Worm (Caenorhabditis elegans): ENCODE results near the gene deg-3.

The deg-3 gene

ce11 chrV:11383032-11383431 lies 31.9 kb downstream of the deg-3 start, which contains the start of gene F55C10.5:
TSS of gene F55C10.5 (plus strand) at chrV:11383105.
- TF ChIP-seq nhr-77 (tag; optimal IDR thresholded peaks at IDR 0.05) (no peak), unc-30 (tag; optimal IDR thresholded peaks at IDR 0.05) (no peak), mdl-1 (tag; optimal IDR thresholded peaks at IDR 0.05) (no peak), nhr-47 (tag; optimal IDR thresholded peaks at IDR 0.05) (no peak), nhr-71 (tag; optimal IDR thresholded peaks at IDR 0.05) (no peak), ceh-88 (GFP tag; IDR thresholded peaks at IDR 0.05) (no peak), C16A3.4 (tag; optimal IDR thresholded peaks at IDR 0.05) (no peak), C34B4.2 (tag; optimal IDR thresholded peaks at IDR 0.05) (no peak), ets-5 (GFP tag; IDR thresholded peaks at IDR 0.05) (no peak), ama-1 (optimal IDR thresholded peaks at IDR 0.05) (no peak), snpc-4 (tag; optimal IDR thresholded peaks at IDR 0.05) (no peak)

DNA sequence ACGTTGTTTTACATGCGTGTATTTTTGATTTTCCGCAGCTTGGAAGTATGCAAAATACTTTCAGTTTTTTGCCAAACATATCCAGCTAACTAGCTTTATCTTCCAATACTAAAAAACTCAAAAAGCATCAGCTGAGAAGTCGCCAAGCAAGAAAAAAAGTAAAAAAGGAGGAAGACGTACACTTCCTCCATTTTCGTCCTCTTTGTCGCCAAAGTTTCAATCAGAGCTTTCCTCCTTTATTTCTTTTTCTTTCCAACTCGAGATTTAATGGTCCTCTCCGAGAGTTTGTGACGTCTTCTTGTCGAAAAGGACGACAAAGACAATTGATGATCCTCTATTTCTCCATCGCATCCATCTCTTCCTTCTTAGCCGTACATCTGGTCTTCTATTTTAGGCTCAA lies 34.4 kb downstream of the deg-3 start:
- TF ChIP-seq fkh-10 (GFP tag; optimal IDR thresholded peaks at IDR 0.05) (peak; percentile 60), nhr-85 (tag) (no peak), lin-14 (GFP tag; optimal IDR thresholded peaks at IDR 0.05) (peak; percentile 72), ztf-11 (tag; optimal IDR thresholded peaks at IDR 0.05) (no peak), elt-2 (tag; optimal IDR thresholded peaks at IDR 0.05) (no peak)

DNA sequence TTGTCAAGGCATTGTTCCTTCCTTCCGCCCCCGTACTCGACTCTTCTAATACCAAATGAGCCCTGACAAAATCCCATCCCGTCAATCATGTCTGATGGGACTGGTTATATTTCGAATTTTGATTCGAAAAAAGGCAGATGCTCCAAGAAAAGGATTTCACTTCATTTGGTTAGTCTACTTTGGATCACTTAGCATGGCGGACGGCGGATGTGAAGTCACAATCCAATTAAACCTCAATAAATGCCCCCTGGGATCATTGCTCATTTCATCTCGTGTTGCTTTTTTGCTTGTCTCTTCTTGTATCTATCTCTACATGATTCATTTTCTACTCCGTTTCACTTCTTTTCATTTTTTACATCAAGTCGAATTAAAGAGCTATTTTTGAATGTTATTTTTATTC lies 35.6 kb downstream of the deg-3 start:
- TF ChIP-seq lin-39 (tag; optimal IDR thresholded peaks at IDR 0.05) (no peak), snu-23 (GFP tag; optimal IDR thresholded peaks at IDR 0.05) (no peak), nhr-85 (tag) (peak; percentile 6), F16B12.6 (tag; optimal IDR thresholded peaks at IDR 0.05) (no peak), lin-14 (GFP tag; optimal IDR thresholded peaks at IDR 0.05) (peak; percentile 46), snpc-4 (tag; optimal IDR thresholded peaks at IDR 0.05) (no peak)

ce11 chrV:11375150-11375792 lies 39.7 kb downstream of the deg-3 start, which contains the start of gene cnb-1:
TSS of gene cnb-1 (plus strand) at chrV:11375742.
- TF ChIP-seq tbx-2 (tag; optimal IDR thresholded peaks at IDR 0.05) (peak; percentile 79), ceh-8 (GFP tag; optimal IDR thresholded peaks at IDR 0.05) (no peak), unc-86 (tag; optimal IDR thresholded peaks at IDR 0.05) (peak; percentile 81), nhr-47 (tag; optimal IDR thresholded peaks at IDR 0.05) (peak; percentile 80), nhr-90 (tag; optimal IDR thresholded peaks at IDR 0.05; ENCODE audit: poor library complexity) (no peak), fos-1 (tag; optimal IDR thresholded peaks at IDR 0.05) (peak; percentile 36), isw-1 (GFP tag; IDR thresholded peaks at IDR 0.05) (peak; percentile 41), lin-13 (GFP tag; optimal IDR thresholded peaks at IDR 0.05) (peak; percentile 19), C34B4.2 (tag; optimal IDR thresholded peaks at IDR 0.05) (no peak), lin-35 (GFP tag; optimal IDR thresholded peaks at IDR 0.05) (peak; percentile 48 to 58), skn-1 (tag; optimal IDR thresholded peaks at IDR 0.05) (peak; percentile 63), sox-4 (tag; optimal IDR thresholded peaks at IDR 0.05) (peak; percentile 31), ceh-82 (tag; optimal IDR thresholded peaks at IDR 0.05) (peak; percentile 22 to 60 (median 38)), egl-13 (tag; optimal IDR thresholded peaks at IDR 0.05) (peak; percentile 81), xbp-1 (tag; optimal IDR thresholded peaks at IDR 0.05) (peak; percentile 60), ztf-11 (tag; optimal IDR thresholded peaks at IDR 0.05) (peak in 1 of 2 experiments; percentile 7), ceh-88 (GFP tag; IDR thresholded peaks at IDR 0.05) (no peak), pqm-1 (tag; optimal IDR thresholded peaks at IDR 0.05) (no peak), nhr-28 (tag; optimal IDR thresholded peaks at IDR 0.05) (no peak), nhr-11 (tag; optimal IDR thresholded peaks at IDR 0.05) (peak; percentile 17), zip-4 (GFP tag; optimal IDR thresholded peaks at IDR 0.05) (no peak), dpl-1 (GFP tag; optimal IDR thresholded peaks at IDR 0.05) (peak in 2 of 3 experiments; percentile 30 to 39), C16A3.4 (tag; optimal IDR thresholded peaks at IDR 0.05) (no peak), pag-3 (tag; optimal IDR thresholded peaks at IDR 0.05; ENCODE audit: borderline replicate concordance, insufficient read depth) (no peak), snu-23 (GFP tag; optimal IDR thresholded peaks at IDR 0.05) (peak; percentile 82), C04F5.9 (tag; optimal IDR thresholded peaks at IDR 0.05) (no peak), hlh-4 (tag; optimal IDR thresholded peaks at IDR 0.05) (no peak), lin-14 (GFP tag; optimal IDR thresholded peaks at IDR 0.05) (peak; percentile 96), vab-15 (tag; optimal IDR thresholded peaks at IDR 0.05) (no peak), lsy-2 (tag; optimal IDR thresholded peaks at IDR 0.05) (peak; percentile 66 to 73), mef-2 (tag; optimal IDR thresholded peaks at IDR 0.05) (no peak), nhr-12 (tag; optimal IDR thresholded peaks at IDR 0.05) (no peak), lir-3 (tag; optimal IDR thresholded peaks at IDR 0.05; ENCODE audit: poor library complexity) (peak; percentile 62), ces-1 (GFP tag; optimal IDR thresholded peaks at IDR 0.05) (no peak)

Measured in whole organism, L1 larva.